Fruit fly (Drosophila melanogaster): Measurements from ENCODE around the gene RpS4.
A peak's percentile ranks its signal among the peaks of the same experiment; 100 is the strongest.

The RpS4 gene

DNA sequence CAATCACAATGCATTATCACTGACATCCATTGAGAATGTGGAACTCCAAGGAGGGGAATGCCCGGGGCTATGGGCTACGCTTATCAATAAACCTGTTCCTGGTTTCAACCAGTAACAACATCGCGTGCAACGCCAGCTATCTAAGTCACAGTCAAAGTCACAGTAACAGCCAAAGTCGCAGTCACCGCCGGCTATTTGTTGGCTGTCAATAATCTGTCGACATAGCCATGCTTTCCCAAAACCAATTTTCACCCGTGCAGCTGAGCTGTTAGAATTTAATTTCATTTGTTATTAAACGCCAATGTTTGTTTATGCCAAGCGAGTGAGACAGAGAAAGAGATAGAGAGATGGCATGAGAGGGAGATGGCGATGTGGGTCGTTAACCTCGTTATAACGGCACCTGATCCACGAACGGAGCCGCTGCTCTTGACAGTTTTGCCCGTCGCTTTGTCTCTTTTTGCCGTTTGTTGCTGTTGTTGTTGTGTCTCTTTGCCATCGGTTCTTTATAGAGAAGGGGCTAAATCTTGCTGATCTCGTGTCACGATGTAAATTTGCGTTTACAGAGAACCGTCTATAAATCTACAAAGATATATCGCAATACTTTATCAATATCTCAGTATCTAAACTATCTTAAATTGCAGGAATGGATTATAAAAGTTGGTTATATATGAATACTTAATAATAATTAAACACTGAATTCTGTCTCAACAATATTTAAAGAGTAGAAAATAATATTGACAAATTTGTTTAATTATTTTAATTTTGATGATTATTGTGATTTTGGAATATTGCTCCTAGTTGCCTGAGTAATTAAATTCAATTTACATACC is 9.3 kb upstream of the RpS4 start (continued):
- TF ChIP-seq insv (GFP tag; optimal IDR thresholded peaks at IDR 0.05) (no peak), Tbp (GFP tag; optimal IDR thresholded peaks at IDR 0.05) (no peak), sob (GFP tag; IDR thresholded peaks at IDR 0.05) (no peak), Opbp (GFP tag; IDR thresholded peaks at IDR 0.05; ENCODE audit: partially characterized antibody) (no peak), Poxn (GFP tag; IDR thresholded peaks at IDR 0.05) (no peak), ac (GFP tag; optimal IDR thresholded peaks at IDR 0.05) (no peak), ttk (GFP tag; IDR thresholded peaks at IDR 0.05) (no peak), Jarid2 (GFP tag; optimal IDR thresholded peaks at IDR 0.05) (no peak), Hr39 (optimal IDR thresholded peaks at IDR 0.05) (no peak), CG6791 (GFP tag; IDR thresholded peaks at IDR 0.05; ENCODE audit: partially characterized antibody) (peak; percentile 50; the same call in 1 of the 3 replicates), C15 (GFP tag; IDR thresholded peaks at IDR 0.05) (no peak), cato (GFP tag; optimal IDR thresholded peaks at IDR 0.05; ENCODE audit: borderline replicate concordance) (no peak), Dbx (GFP tag; IDR thresholded peaks at IDR 0.05) (no peak), jigr1 (GFP tag; IDR thresholded peaks at IDR 0.05) (no peak), CG31441 (GFP tag; IDR thresholded peaks at IDR 0.05) (peak; percentile 88), NC2β (GFP tag; optimal IDR thresholded peaks at IDR 0.05) (peak; percentile 26), Six4 (GFP tag; optimal IDR thresholded peaks at IDR 0.05) (no peak), CG12391 (tag; optimal IDR thresholded peaks at IDR 0.05) (peak; percentile 53), Ada2b (GFP tag; IDR thresholded peaks at IDR 0.05) (no peak), Atf-2 (GFP tag; optimal IDR thresholded peaks at IDR 0.05) (no peak), CG11723 (GFP tag; optimal IDR thresholded peaks at IDR 0.05) (no peak), CG3407 (GFP tag; optimal IDR thresholded peaks at IDR 0.05) (peak; percentile 60), tna (GFP tag; IDR thresholded peaks at IDR 0.05; ENCODE audit: partially characterized antibody) (no peak), CG14860 (GFP tag; IDR thresholded peaks at IDR 0.05; ENCODE audit: partially characterized antibody) (no peak), Nf-YA (GFP tag; IDR thresholded peaks at IDR 0.05) (no peak), CG6854 (GFP tag; optimal IDR thresholded peaks at IDR 0.05) (no peak), sisA (GFP tag; IDR thresholded peaks at IDR 0.05) (no peak), Ets65A (GFP tag) (no peak), CG15514 (GFP tag; optimal IDR thresholded peaks at IDR 0.05) (no peak), CG31224 (GFP tag; IDR thresholded peaks at IDR 0.05) (no peak), CG18262 (tag; optimal IDR thresholded peaks at IDR 0.05) (peak; percentile 71), pnt (GFP tag; optimal IDR thresholded peaks at IDR 0.05) (no peak), mld (GFP tag; IDR thresholded peaks at IDR 0.05; ENCODE audit: partially characterized antibody) (no peak), kay (GFP tag; optimal IDR thresholded peaks at IDR 0.05) (no peak), ase (GFP tag; IDR thresholded peaks at IDR 0.05) (no peak), CG13894 (tag; optimal IDR thresholded peaks at IDR 0.05) (no peak), Hand (GFP tag; optimal IDR thresholded peaks at IDR 0.05) (no peak), run (tag; optimal IDR thresholded peaks at IDR 0.05) (no peak), nom (GFP tag; optimal IDR thresholded peaks at IDR 0.05) (no peak), grau (tag; optimal IDR thresholded peaks at IDR 0.05) (peak; percentile 40), sima (GFP tag; optimal IDR thresholded peaks at IDR 0.05) (no peak), CG4707 (GFP tag; optimal IDR thresholded peaks at IDR 0.05) (peak; percentile 59), Hey (tag; optimal IDR thresholded peaks at IDR 0.05) (no peak), CG6689 (GFP tag; IDR thresholded peaks at IDR 0.05) (no peak), CG15696 (tag; optimal IDR thresholded peaks at IDR 0.05) (peak; percentile 28), al (GFP tag; IDR thresholded peaks at IDR 0.05) (no peak), CG9609 (GFP tag; optimal IDR thresholded peaks at IDR 0.05) (no peak), CG14050 (GFP tag; IDR thresholded peaks at IDR 0.05) (no peak), vvl (GFP tag; IDR thresholded peaks at IDR 0.05) (peak; percentile 44; the same call in 1 of the 2 replicates), CG10462 (GFP tag; optimal IDR thresholded peaks at IDR 0.05) (no peak)
